Fruit fly (Drosophila melanogaster): ENCODE measurements around the gene Drsl5.

DNA sequence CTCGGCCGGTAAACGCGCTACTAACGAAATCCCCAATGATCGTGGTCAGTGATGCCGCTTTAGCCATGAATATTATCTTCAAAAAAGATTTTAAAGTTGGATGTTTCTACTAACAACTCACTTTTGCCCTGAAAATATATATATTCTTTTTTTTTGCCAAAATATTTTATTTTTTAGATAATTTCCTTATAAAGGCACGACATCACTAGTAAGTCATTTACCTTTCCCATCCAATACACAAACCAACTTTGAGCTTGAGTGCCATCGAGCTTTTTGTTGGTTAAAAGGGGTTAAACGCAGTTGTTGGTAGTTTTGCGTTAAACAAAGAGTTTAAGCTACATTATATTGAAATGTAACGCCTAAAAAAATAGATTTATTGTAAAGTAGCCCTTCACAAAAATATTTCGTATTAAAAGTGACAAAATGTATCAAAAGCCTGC, 13.5 kb upstream of the Drsl5 start, which contains the start of gene CG14968:
- TF ChIP-seq EcR (GFP tag; optimal IDR thresholded peaks at IDR 0.05) = peak; percentile 98
- peak; percentile 94 for TF ChIP-seq CG15710 (tag; optimal IDR thresholded peaks at IDR 0.05)
- TF ChIP-seq CG10348 (GFP tag; IDR thresholded peaks at IDR 0.05) = peak; percentile 68
- peak; percentile 87 for TF ChIP-seq CG34367 (tag; optimal IDR thresholded peaks at IDR 0.05)
- peak; percentile 90 for TF ChIP-seq D1 (tag; optimal IDR thresholded peaks at IDR 0.05)
- peak; percentile 94 for TF ChIP-seq CG17806 (tag; optimal IDR thresholded peaks at IDR 0.05)
- TF ChIP-seq fd96Ca (GFP tag; IDR thresholded peaks at IDR 0.05) = peak; percentile 94
- peak; percentile 92 for TF ChIP-seq CG8159 (tag; optimal IDR thresholded peaks at IDR 0.05)
- TF ChIP-seq CG9948 (tag; optimal IDR thresholded peaks at IDR 0.05) = peak; percentile 91
- peak; percentile 97 for TF ChIP-seq CG12605 (GFP tag; IDR thresholded peaks at IDR 0.05)
- peak; percentile 97 for TF ChIP-seq Snoo (tag; optimal IDR thresholded peaks at IDR 0.05)
- TF ChIP-seq gl (tag; optimal IDR thresholded peaks at IDR 0.05) = peak; percentile 80
- TF ChIP-seq Pif1A (GFP tag; optimal IDR thresholded peaks at IDR 0.05) = peak; percentile 95
- peak; percentile 94 for TF ChIP-seq CG14655 (GFP tag; optimal IDR thresholded peaks at IDR 0.05)

Measured in whole organism, pupa.